Worm (Caenorhabditis elegans) whole organism, mixed stage, embryonic: ENCODE data around the gene hpo-12.

Experiments used
- bed-3 ChIP-seq: fragments of 200-800 bp; sonication (Bioruptor generic); optimal IDR thresholded peaks from 3 replicates; lab custom pipeline; 2018; ENCODE audit warnings: mild to moderate bottlenecking, missing genetic modification characterization, moderate library complexity, missing compliant biosample characterization
- blmp-1 ChIP-seq: fragments of 150-350 bp; optimal IDR thresholded peaks from 2 replicates; lab custom pipeline; 2014; ENCODE audit warnings: missing biosample characterization, missing genetic modification characterization
- ceh-43 ChIP-seq: fragments of 200-800 bp; sonication (Bioruptor generic); optimal IDR thresholded peaks from 2 replicates; lab custom pipeline; 2018; ENCODE audit warnings: mild to moderate bottlenecking, missing genetic modification characterization, moderate library complexity, missing compliant biosample characterization
- ham-2 ChIP-seq: fragments of 200-800 bp; sonication (Bioruptor generic); optimal IDR thresholded peaks from 2 replicates; lab custom pipeline; 2018; ENCODE audit warnings: mild to moderate bottlenecking, missing genetic modification characterization, missing compliant biosample characterization
- lsy-2 ChIP-seq: fragments of 150-350 bp; optimal IDR thresholded peaks from 2 replicates; lab custom pipeline; 2014; ENCODE audit warnings: missing biosample characterization, missing genetic modification characterization
- mab-5 ChIP-seq: fragments of 150-350 bp; optimal IDR thresholded peaks from 2 replicates; lab custom pipeline; 2014; ENCODE audit warnings: missing biosample characterization, missing genetic modification characterization
- nhr-12 ChIP-seq: fragments of 150-350 bp; optimal IDR thresholded peaks from 2 replicates; lab custom pipeline; 2014; ENCODE audit warnings: missing biosample characterization, missing genetic modification characterization
- pha-4 ChIP-seq: fragments of 150-350 bp; optimal IDR thresholded peaks from 2 replicates; lab custom pipeline; 2018; ENCODE audit warnings: missing biosample characterization, missing genetic modification reagents, missing genetic modification characterization
- snpc-4 ChIP-seq: fragments of 150-350 bp; optimal IDR thresholded peaks from 2 replicates; lab custom pipeline; 2014; ENCODE audit warnings: missing biosample characterization, missing genetic modification characterization
- tbx-8 ChIP-seq: fragments of 200-800 bp; sonication (Bioruptor generic); optimal IDR thresholded peaks from 2 replicates; lab custom pipeline; 2018; ENCODE audit warnings: mild to moderate bottlenecking, missing genetic modification characterization, moderate library complexity, missing compliant biosample characterization
- unc-39 ChIP-seq: fragments of 150-350 bp; optimal IDR thresholded peaks from 2 replicates; lab custom pipeline; 2014; ENCODE audit warnings: missing biosample characterization, missing genetic modification characterization

ce11 chrIV:12330840-12331359 is 47.9 kb downstream of the hpo-12 start, which contains the start of gene ufd-1:
- no peak for TF ChIP-seq mab-5 (tag; lab: Kevin White, UChicago)
- TF ChIP-seq blmp-1 (tag; lab: Kevin White, UChicago) = no peak
- no peak for TF ChIP-seq snpc-4 (tag; lab: Kevin White, UChicago)
- no peak for TF ChIP-seq bed-3 (GFP tag; lab: Kevin White, UChicago)
- no peak for TF ChIP-seq unc-39
- no peak for TF ChIP-seq ceh-43 (GFP tag; lab: Kevin White, UChicago)
- no peak for TF ChIP-seq ham-2
- TF ChIP-seq lsy-2 (tag; lab: Kevin White, UChicago) = no peak
- TF ChIP-seq tbx-8 (GFP tag; lab: Kevin White, UChicago) = no peak
- TF ChIP-seq nhr-12 (tag; lab: Kevin White, UChicago) = no peak
- TF ChIP-seq pha-4 (tag; lab: Kevin White, UChicago) = no peak
